Worm (Caenorhabditis elegans) whole organism, young adult: Measurements from ENCODE around the gene srh-208.

Experiments used
- bed-1 ChIP-seq: fragments of 200-800 bp; sonication (Bioruptor generic); IDR thresholded peaks from 2 replicates; pipeline ENCODE4 v1.3.6; 2022; ENCODE audit warnings: missing genetic modification reagents, missing genetic modification characterization, missing compliant biosample characterization
- egl-44 ChIP-seq: fragments of 200-800 bp; sonication (Bioruptor generic); IDR thresholded peaks from 2 replicates; pipeline ENCODE4 v1.3.6; 2022; ENCODE audit warnings: missing genetic modification reagents, missing genetic modification characterization, missing compliant biosample characterization

DNA sequence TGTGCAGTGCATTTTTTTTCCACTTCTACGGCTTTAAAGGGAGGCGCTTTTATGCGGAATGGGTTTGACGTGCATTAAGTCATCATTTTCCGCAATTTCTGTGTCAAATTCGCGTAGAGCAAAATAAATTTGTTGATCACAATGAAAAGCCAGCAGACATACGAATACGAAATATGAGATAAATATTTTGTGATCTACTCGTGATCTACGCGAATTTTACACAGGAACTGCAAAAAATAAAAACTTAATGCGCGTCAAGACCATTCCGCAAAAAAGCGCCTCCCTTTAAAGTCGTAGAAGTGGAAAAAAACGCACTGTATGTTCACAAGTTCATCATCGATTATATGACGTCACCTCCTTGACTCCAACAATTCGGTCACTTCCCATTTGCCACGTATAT lies 5.8 kb upstream of the srh-208 start, which contains the start of gene C43D7.8:
- TF ChIP-seq egl-44 (GFP tag; lab: Robert Waterston, UW) (no peak), bed-1 (GFP tag; lab: Robert Waterston, UW) (no peak)
